Worm (Caenorhabditis elegans) whole organism, L4/young adult: ENCODE measurements around the gene C01G10.5.

Experiments used
- dao-5 ChIP-seq: sonication (generic microtip); optimal IDR thresholded peaks from 2 replicates; lab custom pipeline; 2016; ENCODE audit warnings: missing genotype, missing genetic modification characterization, moderate library complexity, missing compliant biosample characterization
- him-1 ChIP-seq: sonication (generic microtip); optimal IDR thresholded peaks from 2 replicates; lab custom pipeline; 2016; ENCODE audit warnings: missing genotype, missing genetic modification reagents, missing genetic modification characterization, missing compliant biosample characterization

- no peak for TF ChIP-seq him-1
- no peak for TF ChIP-seq dao-5 (tag; lab: Kevin White, UChicago)
Observed at ce11 chrV:15127413-15127812, 38.1 kb upstream of the C01G10.5 start, which contains the start of gene srj-27.
